Worm (Caenorhabditis elegans) whole organism, L3 larva: Measurements from ENCODE around the gene F31B9.2.
A peak's percentile ranks its signal among the peaks of the same experiment; 100 is the strongest.

ENCODE experiments used
- aly-2 ChIP-seq: fragments of 150-350 bp; optimal IDR thresholded peaks from 2 replicates; lab custom pipeline; 2014; ENCODE audit warnings: missing biosample characterization, missing genetic modification characterization
- ama-1 ChIP-seq: fragments of 150-350 bp; optimal IDR thresholded peaks from 2 replicates; lab custom pipeline; 2018
- ceh-16 ChIP-seq: sonication (generic microtip); optimal IDR thresholded peaks from 2 replicates; lab custom pipeline; 2017; ENCODE audit warnings: missing biosample characterization, missing genetic modification characterization
- ceh-28 ChIP-seq: fragments of 150-350 bp; optimal IDR thresholded peaks from 2 replicates; lab custom pipeline; 2014; ENCODE audit warnings: missing biosample characterization, missing genetic modification reagents, missing genetic modification characterization
- ceh-9 ChIP-seq: sonication (generic microtip); optimal IDR thresholded peaks from 2 replicates; lab custom pipeline; 2018; ENCODE audit warnings: missing biosample characterization, missing genetic modification characterization
- daf-12 ChIP-seq: fragments of 150-350 bp; optimal IDR thresholded peaks from 2 replicates; lab custom pipeline; 2014; ENCODE audit warnings: missing biosample characterization, missing genetic modification reagents, missing genetic modification characterization
- egl-27 ChIP-seq: sonication (generic microtip); optimal IDR thresholded peaks from 4 replicates; lab custom pipeline; 2017; ENCODE audit warnings: missing biosample characterization, missing genetic modification reagents, missing genetic modification characterization
- egl-5 ChIP-seq: fragments of 150-350 bp; optimal IDR thresholded peaks from 2 replicates; lab custom pipeline; 2017; ENCODE audit warnings: missing biosample characterization, missing genetic modification reagents, missing genetic modification characterization, inconsistent platforms
- elt-2 ChIP-seq: sonication (generic microtip); optimal IDR thresholded peaks from 2 replicates; lab custom pipeline; 2016; ENCODE audit warnings: missing genetic modification reagents, mild to moderate bottlenecking, missing genetic modification characterization, missing compliant biosample characterization
- fkh-10 ChIP-seq: sonication (generic microtip); optimal IDR thresholded peaks from 2 replicates; lab custom pipeline; 2017; ENCODE audit warnings: missing biosample characterization, missing genetic modification reagents, missing genetic modification characterization
- fkh-2 ChIP-seq: fragments of 150-350 bp; optimal IDR thresholded peaks from 2 replicates; lab custom pipeline; 2014; ENCODE audit warnings: missing biosample characterization, missing genetic modification reagents, missing genetic modification characterization
- fos-1 ChIP-seq: fragments of 150-350 bp; optimal IDR thresholded peaks from 2 replicates; lab custom pipeline; 2014; ENCODE audit warnings: missing biosample characterization, missing genetic modification characterization
- hmg-11 ChIP-seq: sonication (generic microtip); optimal IDR thresholded peaks from 2 replicates; lab custom pipeline; 2016; ENCODE audit warnings: missing genetic modification characterization, missing compliant biosample characterization
- jun-1 ChIP-seq: fragments of 150-350 bp; optimal IDR thresholded peaks from 2 replicates; lab custom pipeline; 2014; ENCODE audit warnings: missing biosample characterization, missing genetic modification reagents, missing genetic modification characterization
- lin-15B ChIP-seq: fragments of 150-350 bp; optimal IDR thresholded peaks from 2 replicates; lab custom pipeline; 2014; ENCODE audit warnings: missing biosample characterization, missing genetic modification characterization
- lin-39 ChIP-seq: fragments of 150-350 bp; optimal IDR thresholded peaks from 2 replicates; lab custom pipeline; 2018; ENCODE audit warnings: missing biosample characterization, missing genetic modification reagents, missing genetic modification characterization
- lsy-12 ChIP-seq: sonication (generic microtip); optimal IDR thresholded peaks from 2 replicates; lab custom pipeline; 2016; ENCODE audit warnings: mild to moderate bottlenecking, missing genetic modification characterization, missing compliant biosample characterization
- mdl-1 ChIP-seq: fragments of 150-350 bp; optimal IDR thresholded peaks from 2 replicates; lab custom pipeline; 2014; ENCODE audit warnings: missing biosample characterization, missing genetic modification characterization
- mml-1 ChIP-seq: fragments of 150-350 bp; sonication (generic microtip); optimal IDR thresholded peaks from 3 replicates; lab custom pipeline; 2014; ENCODE audit warnings: missing biosample characterization, missing genetic modification characterization
- nfya-1 ChIP-seq: sonication (generic microtip); optimal IDR thresholded peaks from 2 replicates; lab custom pipeline; 2017; ENCODE audit warnings: missing genetic modification characterization, mild to moderate bottlenecking, missing compliant biosample characterization, antibody characterized with exemption, moderate library complexity; ENCODE audit not compliant: insufficient read depth
- nhr-11 ChIP-seq: fragments of 150-350 bp; optimal IDR thresholded peaks from 2 replicates; lab custom pipeline; 2014; ENCODE audit warnings: missing biosample characterization, missing genetic modification characterization
- nhr-12 ChIP-seq: fragments of 150-350 bp; optimal IDR thresholded peaks from 2 replicates; lab custom pipeline; 2014; ENCODE audit warnings: missing biosample characterization, missing genetic modification characterization
- nhr-237 ChIP-seq: fragments of 150-350 bp; optimal IDR thresholded peaks from 2 replicates; lab custom pipeline; 2014; ENCODE audit warnings: missing biosample characterization, missing genetic modification characterization
- nhr-25 ChIP-seq: sonication (generic microtip); optimal IDR thresholded peaks from 2 replicates; lab custom pipeline; 2017; ENCODE audit warnings: missing biosample characterization, missing genetic modification characterization
- nhr-43 ChIP-seq: sonication (generic microtip); optimal IDR thresholded peaks from 2 replicates; lab custom pipeline; 2016; ENCODE audit warnings: mild to moderate bottlenecking, missing genetic modification characterization, missing compliant biosample characterization; ENCODE audit not compliant: poor library complexity, severe bottlenecking
- nhr-67 ChIP-seq: fragments of 150-350 bp; optimal IDR thresholded peaks from 2 replicates; lab custom pipeline; 2014; ENCODE audit warnings: missing biosample characterization, missing genetic modification characterization
- nhr-76 ChIP-seq: fragments of 150-350 bp; sonication (generic microtip); optimal IDR thresholded peaks from 5 replicates; lab custom pipeline; 2014; ENCODE audit warnings: missing biosample characterization, missing genetic modification characterization
- nhr-77 ChIP-seq: fragments of 150-350 bp; optimal IDR thresholded peaks from 2 replicates; lab custom pipeline; 2014; ENCODE audit warnings: missing biosample characterization, missing genetic modification characterization
- pha-4 ChIP-seq: fragments of 150-350 bp; optimal IDR thresholded peaks from 2 replicates; lab custom pipeline; 2014; ENCODE audit warnings: missing biosample characterization, missing genetic modification reagents, missing genetic modification characterization
- pqm-1 ChIP-seq: fragments of 150-350 bp; optimal IDR thresholded peaks from 2 replicates; lab custom pipeline; 2017; ENCODE audit warnings: missing biosample characterization, missing genetic modification characterization, inconsistent platforms
- sea-2 ChIP-seq: fragments of 150-350 bp; sonication (generic microtip); optimal IDR thresholded peaks from 4 replicates; lab custom pipeline; 2014; ENCODE audit warnings: missing biosample characterization, missing genetic modification reagents, missing genetic modification characterization
- skn-1 ChIP-seq: fragments of 150-350 bp; optimal IDR thresholded peaks from 2 replicates; lab custom pipeline; 2014; ENCODE audit warnings: missing biosample characterization, missing genetic modification characterization
- snpc-4 ChIP-seq: fragments of 150-350 bp; optimal IDR thresholded peaks from 2 replicates; lab custom pipeline; 2014; ENCODE audit warnings: missing biosample characterization, missing genetic modification characterization
- tbx-2 ChIP-seq: sonication (generic microtip); optimal IDR thresholded peaks from 2 replicates; lab custom pipeline; 2016; ENCODE audit warnings: mild to moderate bottlenecking, missing genetic modification characterization, missing compliant biosample characterization
- unc-39 ChIP-seq: sonication (generic microtip); optimal IDR thresholded peaks from 4 replicates; lab custom pipeline; 2017; ENCODE audit warnings: missing biosample characterization, missing genetic modification characterization
- zag-1 ChIP-seq: fragments of 150-350 bp; optimal IDR thresholded peaks from 2 replicates; lab custom pipeline; 2014; ENCODE audit warnings: missing biosample characterization, missing genetic modification characterization
- ztf-11 ChIP-seq: fragments of 150-350 bp; optimal IDR thresholded peaks from 2 replicates; lab custom pipeline; 2014; ENCODE audit warnings: missing biosample characterization, missing genetic modification characterization

The F31B9.2 gene

ce11 chrX:15939224-15939623 lies 22.1 kb downstream of the F31B9.2 start, which contains the start of gene mrp-3:
TSS of gene mrp-3 (minus strand) at chrX:15939324.
- TF ChIP-seq nhr-67 (tag; lab: Kevin White, UChicago) (no peak), daf-12 (tag; lab: Kevin White, UChicago) (no peak), fkh-10 (no peak), nhr-12 (tag; lab: Kevin White, UChicago) (no peak), zag-1 (tag; lab: Kevin White, UChicago) (no peak), egl-27 (no peak), fos-1 (tag; lab: Kevin White, UChicago) (no peak), egl-5 (no peak), nhr-237 (no peak), unc-39 (no peak), ceh-9 (no peak), snpc-4 (tag; lab: Kevin White, UChicago) (no peak), skn-1 (tag; lab: Kevin White, UChicago) (no peak), nhr-76 (tag; lab: Kevin White, UChicago) (no peak), aly-2 (tag; lab: Kevin White, UChicago) (no peak), ceh-16 (tag; lab: Kevin White, UChicago) (no peak)
- TF ChIP-seq, all 47 proteins: peak for 0

DNA sequence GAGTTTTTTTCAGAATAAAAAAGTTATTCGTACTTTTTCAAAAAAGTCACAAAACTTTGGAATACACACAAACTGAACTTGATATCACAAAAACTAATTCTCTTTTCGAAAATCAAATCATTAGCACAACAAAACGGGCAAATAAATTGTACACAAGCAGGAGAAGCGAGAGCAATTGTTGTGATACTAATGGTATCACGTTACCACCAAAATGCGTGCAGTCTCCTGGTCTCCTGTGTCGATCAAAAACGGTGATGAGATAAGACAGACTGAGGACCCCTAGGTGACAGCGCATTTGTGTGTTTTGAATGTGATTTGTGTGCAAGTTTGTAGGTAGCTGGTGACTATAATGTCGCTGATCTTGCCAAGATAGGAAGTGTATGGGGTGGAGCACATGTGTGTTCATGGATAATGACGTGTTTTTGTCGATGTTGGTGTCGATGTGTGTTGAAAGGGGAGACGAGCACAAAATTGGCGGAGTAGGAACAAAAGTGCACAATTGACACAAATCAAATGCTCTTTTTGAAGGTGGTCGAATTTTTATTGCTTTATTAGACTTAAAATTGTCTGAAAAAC lies 22.7 kb downstream of the F31B9.2 start:
- TF ChIP-seq jun-1 (tag; lab: Kevin White, UChicago) (peak; percentile 30), nhr-43 (no peak), hmg-11 (no peak), nhr-25 (tag; lab: Kevin White, UChicago) (no peak), sea-2 (GFP tag; lab: Kevin White, UChicago) (no peak), skn-1 (tag; lab: Kevin White, UChicago) (no peak), nhr-237 (no peak), pqm-1 (peak; percentile 86), ceh-28 (tag; lab: Kevin White, UChicago) (no peak), lsy-12 (no peak), egl-27 (no peak), pha-4 (tag; lab: Kevin White, UChicago) (peak; percentile 64), daf-12 (tag; lab: Kevin White, UChicago) (no peak), ama-1 (lab: Kevin White, UChicago) (no peak), elt-2 (peak; percentile 84), ceh-9 (no peak), lin-39 (tag; lab: Kevin White, UChicago) (no peak), egl-5 (no peak), nfya-1 (tag; lab: Kevin White, UChicago) (no peak), nhr-11 (tag; lab: Kevin White, UChicago) (no peak), fkh-2 (tag; lab: Kevin White, UChicago) (no peak)

ce11 chrX:15943709-15944108 lies 26.5 kb downstream of the F31B9.2 start, which contains the start of gene mec-5:
TSS of gene mec-5 (plus strand) at chrX:15944009.
- TF ChIP-seq pha-4 (tag; lab: Kevin White, UChicago) = no peak
- TF ChIP-seq mml-1 (tag; lab: Kevin White, UChicago) = no peak
- no peak for TF ChIP-seq mdl-1 (tag; lab: Kevin White, UChicago)
- no peak for TF ChIP-seq skn-1 (tag; lab: Kevin White, UChicago)
- TF ChIP-seq ztf-11 (tag; lab: Kevin White, UChicago) = no peak
- no peak for TF ChIP-seq lin-15B (tag; lab: Kevin White, UChicago)
- no peak for TF ChIP-seq nfya-1 (tag; lab: Kevin White, UChicago)
- TF ChIP-seq tbx-2 = no peak
- TF ChIP-seq ceh-9 = no peak
- TF ChIP-seq fkh-2 (tag; lab: Kevin White, UChicago) = no peak
- TF ChIP-seq, all 47 proteins: peak for 0

DNA sequence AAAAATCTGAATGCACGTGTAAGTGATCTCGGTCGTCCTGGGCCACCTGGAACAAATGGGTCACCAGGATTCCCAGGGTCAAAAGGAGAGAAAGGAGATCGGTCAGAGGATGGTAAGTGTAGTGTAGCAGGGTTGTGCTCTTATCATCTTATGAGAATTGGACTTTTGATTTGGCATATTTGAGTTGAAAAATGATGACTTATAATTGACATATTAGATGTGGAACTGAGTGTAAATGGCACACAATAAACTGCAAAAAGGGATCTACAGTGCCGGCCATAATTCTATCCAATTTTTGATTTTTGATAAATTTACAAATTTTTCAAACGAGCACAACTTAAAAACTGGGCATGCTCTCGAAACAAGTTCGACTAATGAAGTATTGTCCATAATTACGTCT lies 27.0 kb downstream of the F31B9.2 start:
- TF ChIP-seq tbx-2 (no peak), jun-1 (tag; lab: Kevin White, UChicago) (no peak), lin-39 (tag; lab: Kevin White, UChicago) (no peak), pha-4 (tag; lab: Kevin White, UChicago) (no peak), nhr-77 (tag; lab: Kevin White, UChicago) (no peak), aly-2 (tag; lab: Kevin White, UChicago) (no peak), mdl-1 (tag; lab: Kevin White, UChicago) (no peak), nhr-237 (no peak), daf-12 (tag; lab: Kevin White, UChicago) (no peak)
